Fruit fly (Drosophila melanogaster) whole organism, prepupa: Measurements from ENCODE around the gene CG7126.

Experiments
- Blimp-1 ChIP-seq: fragments of 200-800 bp; sonication (Bioruptor generic); optimal IDR thresholded peaks from 3 replicates; lab custom pipeline; 2017; ENCODE audit warnings: missing biosample characterization, missing genetic modification characterization, mild to moderate bottlenecking, moderate library complexity, missing genetic modification reagents
- CG10631 ChIP-seq: fragments of 200-800 bp; sonication (Bioruptor generic); optimal IDR thresholded peaks from 2 replicates; lab custom pipeline; 2016; ENCODE audit warnings: missing biosample characterization, missing genetic modification characterization
- CG11762 ChIP-seq: fragments of 200-800 bp; sonication (Bioruptor generic); optimal IDR thresholded peaks from 3 replicates; lab custom pipeline; 2016; ENCODE audit warnings: missing biosample characterization, missing genetic modification characterization; ENCODE audit not compliant: insufficient read depth
- CG11902 ChIP-seq: fragments of 200-800 bp; sonication (Bioruptor generic); optimal IDR thresholded peaks from 3 replicates; lab custom pipeline; 2016; ENCODE audit warnings: missing biosample characterization, missing genetic modification characterization
- CG15336 ChIP-seq: fragments of 200-800 bp; sonication (Bioruptor generic); IDR thresholded peaks from 2 replicates; pipeline ENCODE4 v1.3.6; 2022; ENCODE audit warnings: missing biosample characterization, missing genetic modification characterization
- CG1621 ChIP-seq: fragments of 200-800 bp; sonication (Bioruptor generic); optimal IDR thresholded peaks from 3 replicates; lab custom pipeline; 2018; ENCODE audit warnings: missing biosample characterization, mild to moderate bottlenecking, missing genetic modification characterization
- CG16779 ChIP-seq: fragments of 200-800 bp; sonication (Bioruptor generic); optimal IDR thresholded peaks from 3 replicates; lab custom pipeline; 2017; ENCODE audit warnings: missing biosample characterization, mild to moderate bottlenecking, missing genetic modification characterization
- CG3032 ChIP-seq: fragments of 200-800 bp; optimal IDR thresholded peaks from 2 replicates; lab custom pipeline; 2019; ENCODE audit warnings: missing biosample characterization, mild to moderate bottlenecking, missing genetic modification characterization, moderate library complexity
- CG34406 ChIP-seq: fragments of 200-800 bp; sonication (Bioruptor generic); optimal IDR thresholded peaks from 3 replicates; lab custom pipeline; 2016; ENCODE audit warnings: missing biosample characterization, missing genetic modification characterization
- CG3919 ChIP-seq: fragments of 200-800 bp; sonication (Bioruptor generic); optimal IDR thresholded peaks from 3 replicates; lab custom pipeline; 2016; ENCODE audit warnings: missing biosample characterization, missing genetic modification characterization
- CG4318 ChIP-seq: fragments of 200-800 bp; sonication (Bioruptor generic); optimal IDR thresholded peaks from 3 replicates; lab custom pipeline; 2017; ENCODE audit warnings: missing biosample characterization, mild to moderate bottlenecking, missing genetic modification characterization
- CG6163 ChIP-seq: fragments of 200-800 bp; sonication (Bioruptor generic); IDR thresholded peaks from 3 replicates; pipeline ENCODE4 v1.3.6; 2022; ENCODE audit warnings: missing biosample characterization, missing genetic modification characterization
- CG6276 ChIP-seq: fragments of 200-800 bp; sonication (Bioruptor generic); optimal IDR thresholded peaks from 2 replicates; lab custom pipeline; 2017; ENCODE audit warnings: missing biosample characterization, mild to moderate bottlenecking, missing genetic modification characterization
- CG6792 ChIP-seq: fragments of 200-800 bp; sonication (Bioruptor generic); optimal IDR thresholded peaks from 3 replicates; lab custom pipeline; 2016; ENCODE audit warnings: missing biosample characterization, missing genetic modification characterization
- CG6808 ChIP-seq: fragments of 200-800 bp; sonication (Bioruptor generic); optimal IDR thresholded peaks from 3 replicates; lab custom pipeline; 2017; ENCODE audit warnings: missing biosample characterization, missing genetic modification characterization, mild to moderate bottlenecking, moderate library complexity, missing genetic modification reagents
- CG7368 ChIP-seq: fragments of 200-800 bp; sonication (Bioruptor generic); optimal IDR thresholded peaks from 3 replicates; lab custom pipeline; 2016; ENCODE audit warnings: missing biosample characterization, missing genetic modification characterization
- CG8119 ChIP-seq: fragments of 200-800 bp; sonication (Bioruptor generic); IDR thresholded peaks from 3 replicates; pipeline ENCODE4 v1.3.6; 2022; ENCODE audit warnings: missing biosample characterization, missing genetic modification characterization
- CG8319 ChIP-seq: fragments of 200-800 bp; sonication (Bioruptor generic); optimal IDR thresholded peaks from 3 replicates; lab custom pipeline; 2016; ENCODE audit warnings: missing biosample characterization, missing genetic modification characterization
- CG8632 ChIP-seq: fragments of 200-800 bp; sonication (Bioruptor generic); optimal IDR thresholded peaks from 3 replicates; lab custom pipeline; 2016; ENCODE audit warnings: missing biosample characterization, missing genetic modification characterization
- CG9139 ChIP-seq: fragments of 200-800 bp; sonication (Bioruptor generic); optimal IDR thresholded peaks from 3 replicates; lab custom pipeline; 2017; ENCODE audit warnings: missing biosample characterization, mild to moderate bottlenecking, missing genetic modification characterization
- Eip75B ChIP-seq: fragments of 200-800 bp; sonication (Bioruptor generic); optimal IDR thresholded peaks from 3 replicates; lab custom pipeline; 2016; ENCODE audit warnings: missing biosample characterization, missing genetic modification characterization
- Eip78C ChIP-seq: fragments of 200-800 bp; sonication (Bioruptor generic); peaks from one replicate; lab custom pipeline; 2016; ENCODE audit warnings: missing biosample characterization, missing genetic modification characterization
- Ets21C ChIP-seq: fragments of 200-800 bp; sonication (Bioruptor generic); optimal IDR thresholded peaks from 3 replicates; lab custom pipeline; 2016; ENCODE audit warnings: missing biosample characterization, missing genetic modification characterization
- Ets96B ChIP-seq: fragments of 200-800 bp; optimal IDR thresholded peaks from 2 replicates; lab custom pipeline; 2019; ENCODE audit warnings: missing biosample characterization, mild to moderate bottlenecking, missing genetic modification characterization, moderate library complexity
- Hr39 ChIP-seq: fragments of 200-800 bp; sonication (Bioruptor generic); optimal IDR thresholded peaks from 2 replicates; lab custom pipeline; 2016; ENCODE audit warnings: missing biosample characterization, missing genetic modification characterization
- Hr4 ChIP-seq: fragments of 200-800 bp; sonication (Bioruptor generic); optimal IDR thresholded peaks from 3 replicates; lab custom pipeline; 2016; ENCODE audit warnings: missing biosample characterization, missing genetic modification characterization
- Lpt ChIP-seq: fragments of 200-800 bp; sonication (Bioruptor generic); optimal IDR thresholded peaks from 3 replicates; lab custom pipeline; 2016; ENCODE audit warnings: missing biosample characterization, missing genetic modification characterization
- Met ChIP-seq: fragments of 200-800 bp; sonication (Bioruptor generic); optimal IDR thresholded peaks from 3 replicates; lab custom pipeline; 2016; ENCODE audit warnings: missing biosample characterization, missing genetic modification characterization
- OdsH ChIP-seq: fragments of 200-800 bp; sonication (Bioruptor generic); optimal IDR thresholded peaks from 3 replicates; lab custom pipeline; 2016; ENCODE audit warnings: missing biosample characterization, missing genetic modification characterization
- Sox102F ChIP-seq: fragments of 200-800 bp; sonication (Bioruptor generic); optimal IDR thresholded peaks from 2 replicates; lab custom pipeline; 2016; ENCODE audit warnings: missing biosample characterization, mild to moderate bottlenecking, missing genetic modification characterization
- Sox14 ChIP-seq: fragments of 200-800 bp; sonication (Bioruptor generic); optimal IDR thresholded peaks from 3 replicates; lab custom pipeline; 2016; ENCODE audit warnings: missing biosample characterization, missing genetic modification characterization
- acj6 ChIP-seq: fragments of 200-800 bp; sonication (Bioruptor generic); optimal IDR thresholded peaks from 3 replicates; lab custom pipeline; 2016; ENCODE audit warnings: missing biosample characterization, missing genetic modification characterization
- dsx ChIP-seq: fragments of 200-800 bp; optimal IDR thresholded peaks from 3 replicates; lab custom pipeline; 2019; ENCODE audit warnings: missing biosample characterization, mild to moderate bottlenecking, missing genetic modification characterization, moderate library complexity; ENCODE audit not compliant: poor library complexity, severe bottlenecking
- eg ChIP-seq: fragments of 200-800 bp; sonication (Bioruptor generic); IDR thresholded peaks from 3 replicates; pipeline ENCODE4 v1.3.6; 2022; ENCODE audit warnings: missing biosample characterization, missing genetic modification characterization
- esn ChIP-seq: fragments of 200-800 bp; sonication (Bioruptor generic); optimal IDR thresholded peaks from 2 replicates; lab custom pipeline; 2016; ENCODE audit warnings: missing biosample characterization, mild to moderate bottlenecking, missing genetic modification characterization, moderate library complexity
- fd59A ChIP-seq: fragments of 200-800 bp; sonication (Bioruptor generic); optimal IDR thresholded peaks from 2 replicates; lab custom pipeline; 2017; ENCODE audit warnings: missing biosample characterization, mild to moderate bottlenecking, missing genetic modification characterization, missing genetic modification reagents
- fd85E ChIP-seq: fragments of 200-800 bp; sonication (Bioruptor generic); optimal IDR thresholded peaks from 3 replicates; lab custom pipeline; 2016; ENCODE audit warnings: missing biosample characterization, missing genetic modification characterization
- lz ChIP-seq: fragments of 200-800 bp; sonication (Bioruptor generic); optimal IDR thresholded peaks from 3 replicates; lab custom pipeline; 2016; ENCODE audit warnings: missing biosample characterization, missing genetic modification characterization
- net ChIP-seq: fragments of 200-800 bp; sonication (Bioruptor generic); optimal IDR thresholded peaks from 3 replicates; lab custom pipeline; 2016; ENCODE audit warnings: missing biosample characterization, missing genetic modification characterization
- pdm3 ChIP-seq: fragments of 200-800 bp; sonication (Bioruptor generic); optimal IDR thresholded peaks from 3 replicates; lab custom pipeline; 2016; ENCODE audit warnings: missing biosample characterization, missing genetic modification characterization
- salr ChIP-seq, 2 experiments: fragments of 200-800 bp; sonication (Bioruptor generic); optimal IDR thresholded peaks; 3 replicates each; lab custom pipeline; 2016 to 2018; ENCODE audit warnings: missing biosample characterization in 2 of 2, missing genetic modification characterization in 2 of 2, mild to moderate bottlenecking in 1 of 2
- ss ChIP-seq, 2 experiments: fragments of 200-800 bp; sonication (Bioruptor generic); optimal IDR thresholded peaks; 2 replicates in 1 of 2; 3 replicates in 1 of 2; lab custom pipeline; 2017 to 2018; ENCODE audit warnings: mild to moderate bottlenecking in 2 of 2, missing biosample characterization in 2 of 2, missing genetic modification characterization in 2 of 2, moderate library complexity in 1 of 2
- svp ChIP-seq: fragments of 200-800 bp; sonication (Bioruptor generic); peaks from one replicate; lab custom pipeline; 2016; ENCODE audit warnings: missing biosample characterization, missing genetic modification characterization

Gene CG7126

dm6 chr3R:18295262-18295944 lies 7.2 kb downstream of the CG7126 start (continued):
- TF ChIP-seq CG1621 = no peak
- TF ChIP-seq fd59A = no peak
- peak; percentile 54 for TF ChIP-seq Ets96B (tag; lab: Kevin White, UChicago)
- peak; percentile 22 to 24 for TF ChIP-seq salr (GFP tag; optimal IDR thresholded peaks at IDR 0.05; lab: Kevin White, UChicago)
- TF ChIP-seq ss (GFP tag; optimal IDR thresholded peaks at IDR 0.05; lab: Kevin White, UChicago) = peak in 1 of 2 experiments; percentile 28
- TF ChIP-seq CG9139 = no peak
- peak; percentile 28 for TF ChIP-seq CG3032
- no peak for TF ChIP-seq CG4318 (GFP tag; lab: Kevin White, UChicago)
- no peak for TF ChIP-seq CG8319 (GFP tag; lab: Kevin White, UChicago)
- TF ChIP-seq CG16779 = no peak
- TF ChIP-seq CG34406 (GFP tag; lab: Kevin White, UChicago) = peak; percentile 24
- TF ChIP-seq Lpt (GFP tag; lab: Kevin White, UChicago) = peak; percentile 35
- peak; percentile 64 for TF ChIP-seq Hr4 (GFP tag; lab: Kevin White, UChicago)
- peak; percentile 37 for TF ChIP-seq acj6 (GFP tag; lab: Kevin White, UChicago)
- 0 out of 3 replicates have a peak, but pooled peaks have one; percentile 18 for TF ChIP-seq eg (GFP tag; lab: Robert Waterston, UW)
- TF ChIP-seq CG10631 (GFP tag; lab: Kevin White, UChicago) = peak; percentile 9
- no peak for TF ChIP-seq CG11762 (GFP tag; lab: Kevin White, UChicago)
- peak; percentile 55 for TF ChIP-seq Eip75B (GFP tag; lab: Kevin White, UChicago)
- peak; percentile 27 for TF ChIP-seq esn (GFP tag; lab: Kevin White, UChicago)
- TF ChIP-seq CG15336 = peak; percentile 44
- TF ChIP-seq CG6808 = peak; percentile 52
- peak; percentile 11 for TF ChIP-seq dsx (GFP tag; lab: Kevin White, UChicago)
- TF ChIP-seq pdm3 = no peak
- TF ChIP-seq, all 60 proteins: peak for 28

dm6 chr3R:18294488-18294887 lies 8.2 kb downstream of the CG7126 start:
- TF ChIP-seq CG8632 (GFP tag; lab: Kevin White, UChicago) = no peak
- no peak for TF ChIP-seq CG6276 (GFP tag; lab: Kevin White, UChicago)
- peak; percentile 23 for TF ChIP-seq CG6808
- peak; percentile 58 for TF ChIP-seq CG9139
- no peak for TF ChIP-seq lz
- TF ChIP-seq Blimp-1 (GFP tag; lab: Kevin White, UChicago) = peak; percentile 46
- peak; percentile 9 for TF ChIP-seq Sox102F (GFP tag; lab: Kevin White, UChicago)
- no peak for TF ChIP-seq Sox14 (GFP tag; lab: Kevin White, UChicago)
- TF ChIP-seq pdm3 = no peak
- TF ChIP-seq ss (GFP tag; optimal IDR thresholded peaks at IDR 0.05; lab: Kevin White, UChicago) = peak in 1 of 2 experiments; percentile 49
- TF ChIP-seq CG6792 (GFP tag; lab: Kevin White, UChicago) = no peak
- no peak for TF ChIP-seq Met
- no peak for TF ChIP-seq CG11762 (GFP tag; lab: Kevin White, UChicago)
- TF ChIP-seq fd59A = no peak
- TF ChIP-seq Eip78C (GFP tag; lab: Kevin White, UChicago) = peak; percentile 63
- TF ChIP-seq Ets21C (GFP tag; lab: Kevin White, UChicago) = no peak
- TF ChIP-seq Ets96B (tag; lab: Kevin White, UChicago) = no peak
- TF ChIP-seq esn (GFP tag; lab: Kevin White, UChicago) = no peak
- no peak for TF ChIP-seq acj6 (GFP tag; lab: Kevin White, UChicago)
- TF ChIP-seq eg (GFP tag; lab: Robert Waterston, UW) = no peak
- 0 out of 3 replicates have a peak, but pooled peaks have one; percentile 10 for TF ChIP-seq CG6163 (GFP tag; lab: Robert Waterston, UW)
- no peak for TF ChIP-seq CG11902
- no peak for TF ChIP-seq Hr39 (GFP tag; lab: Kevin White, UChicago)
- no peak for TF ChIP-seq CG8119 (GFP tag; lab: Robert Waterston, UW)
- peak; percentile 34 for TF ChIP-seq svp (GFP tag; lab: Kevin White, UChicago)
- no peak for TF ChIP-seq Lpt (GFP tag; lab: Kevin White, UChicago)
- no peak for TF ChIP-seq net (GFP tag; lab: Kevin White, UChicago)
- TF ChIP-seq CG7368 (GFP tag; lab: Kevin White, UChicago) = no peak
- no peak for TF ChIP-seq OdsH (GFP tag; lab: Kevin White, UChicago)
- no peak for TF ChIP-seq fd85E (GFP tag; lab: Kevin White, UChicago)
- no peak for TF ChIP-seq CG3919 (GFP tag; lab: Kevin White, UChicago)
